Worm (Caenorhabditis elegans) whole organism, mixed stage, embryonic: ENCODE measurements around the gene nep-16.
"Not testable (repeated sequence)": the region's sequence is repeated elsewhere in the genome, so short reads cannot be mapped to it uniquely, and the experiment has no call there.

Experiments used
- M03D4.4 ChIP-seq: sonication (generic microtip); optimal IDR thresholded peaks from 2 replicates; lab custom pipeline; 2017; ENCODE audit warnings: mild to moderate bottlenecking, missing genetic modification characterization, missing compliant biosample characterization
- bed-3 ChIP-seq: fragments of 200-800 bp; sonication (Bioruptor generic); optimal IDR thresholded peaks from 3 replicates; lab custom pipeline; 2018; ENCODE audit warnings: mild to moderate bottlenecking, missing genetic modification characterization, moderate library complexity, missing compliant biosample characterization
- blmp-1 ChIP-seq: fragments of 150-350 bp; optimal IDR thresholded peaks from 2 replicates; lab custom pipeline; 2014; ENCODE audit warnings: missing biosample characterization, missing genetic modification characterization
- ceh-43 ChIP-seq: fragments of 200-800 bp; sonication (Bioruptor generic); optimal IDR thresholded peaks from 2 replicates; lab custom pipeline; 2018; ENCODE audit warnings: mild to moderate bottlenecking, missing genetic modification characterization, moderate library complexity, missing compliant biosample characterization
- ceh-83 ChIP-seq: fragments of 200-800 bp; sonication (Bioruptor generic); optimal IDR thresholded peaks from 2 replicates; lab custom pipeline; 2018; ENCODE audit warnings: mild to moderate bottlenecking, missing genetic modification characterization, missing compliant biosample characterization
- ces-1 ChIP-seq: fragments of 150-350 bp; optimal IDR thresholded peaks from 2 replicates; lab custom pipeline; 2014; ENCODE audit warnings: missing biosample characterization, missing genetic modification reagents, missing genetic modification characterization
- cnd-1 ChIP-seq: fragments of 200-800 bp; sonication (Bioruptor generic); optimal IDR thresholded peaks from 2 replicates; lab custom pipeline; 2018; ENCODE audit warnings: mild to moderate bottlenecking, missing genetic modification characterization, missing compliant biosample characterization
- elt-1 ChIP-seq: sonication (generic microtip); optimal IDR thresholded peaks from 2 replicates; lab custom pipeline; 2017; ENCODE audit warnings: missing genetic modification characterization, mild to moderate bottlenecking, missing compliant biosample characterization, antibody characterized with exemption, moderate library complexity, borderline replicate concordance; ENCODE audit not compliant: insufficient read depth
- elt-3 ChIP-seq: fragments of 150-350 bp; optimal IDR thresholded peaks from 2 replicates; lab custom pipeline; 2014; ENCODE audit warnings: missing biosample characterization, missing genetic modification characterization
- flh-1 ChIP-seq: fragments of 200-800 bp; sonication (Bioruptor generic); optimal IDR thresholded peaks from 2 replicates; lab custom pipeline; 2018; ENCODE audit warnings: mild to moderate bottlenecking, missing genetic modification characterization, moderate library complexity, missing compliant biosample characterization
- hlh-1 ChIP-seq: fragments of 150-350 bp; optimal IDR thresholded peaks from 2 replicates; lab custom pipeline; 2014; ENCODE audit warnings: missing biosample characterization, missing genetic modification reagents, missing genetic modification characterization
- lin-32 ChIP-seq: fragments of 200-800 bp; sonication (Bioruptor generic); optimal IDR thresholded peaks from 2 replicates; lab custom pipeline; 2018; ENCODE audit warnings: mild to moderate bottlenecking, missing genetic modification characterization, missing compliant biosample characterization
- lsy-2 ChIP-seq: fragments of 150-350 bp; optimal IDR thresholded peaks from 2 replicates; lab custom pipeline; 2014; ENCODE audit warnings: missing biosample characterization, missing genetic modification characterization
- mab-5 ChIP-seq: fragments of 150-350 bp; optimal IDR thresholded peaks from 2 replicates; lab custom pipeline; 2014; ENCODE audit warnings: missing biosample characterization, missing genetic modification characterization
- mep-1 ChIP-seq: fragments of 150-350 bp; optimal IDR thresholded peaks from 2 replicates; lab custom pipeline; 2017; ENCODE audit warnings: missing biosample characterization, missing genetic modification reagents, missing genetic modification characterization, inconsistent platforms
- mls-2 ChIP-seq: sonication (generic microtip); optimal IDR thresholded peaks from 2 replicates; lab custom pipeline; 2016; ENCODE audit warnings: mild to moderate bottlenecking, missing genetic modification characterization, moderate library complexity, missing compliant biosample characterization
- nhr-12 ChIP-seq: fragments of 150-350 bp; optimal IDR thresholded peaks from 2 replicates; lab custom pipeline; 2014; ENCODE audit warnings: missing biosample characterization, missing genetic modification characterization
- nhr-2 ChIP-seq: fragments of 150-350 bp; optimal IDR thresholded peaks from 2 replicates; lab custom pipeline; 2014; ENCODE audit warnings: missing biosample characterization, missing genetic modification characterization
- nhr-237 ChIP-seq: fragments of 150-350 bp; optimal IDR thresholded peaks from 2 replicates; lab custom pipeline; 2014; ENCODE audit warnings: missing biosample characterization, missing genetic modification characterization
- nhr-28 ChIP-seq: fragments of 150-350 bp; optimal IDR thresholded peaks from 2 replicates; lab custom pipeline; 2014; ENCODE audit warnings: missing biosample characterization, missing genetic modification characterization
- pha-4 ChIP-seq: fragments of 150-350 bp; optimal IDR thresholded peaks from 2 replicates; lab custom pipeline; 2018; ENCODE audit warnings: missing biosample characterization, missing genetic modification reagents, missing genetic modification characterization
- sem-2 ChIP-seq: fragments of 200-800 bp; sonication (Bioruptor generic); optimal IDR thresholded peaks from 2 replicates; lab custom pipeline; 2018; ENCODE audit warnings: mild to moderate bottlenecking, missing genetic modification characterization, missing compliant biosample characterization
- snpc-4 ChIP-seq: fragments of 150-350 bp; optimal IDR thresholded peaks from 2 replicates; lab custom pipeline; 2014; ENCODE audit warnings: missing biosample characterization, missing genetic modification characterization
- sptf-1 ChIP-seq: sonication (generic microtip); optimal IDR thresholded peaks from 2 replicates; lab custom pipeline; 2017; ENCODE audit warnings: mild to moderate bottlenecking, missing genetic modification characterization, moderate library complexity, missing compliant biosample characterization
- tbx-8 ChIP-seq: fragments of 200-800 bp; sonication (Bioruptor generic); optimal IDR thresholded peaks from 2 replicates; lab custom pipeline; 2018; ENCODE audit warnings: mild to moderate bottlenecking, missing genetic modification characterization, moderate library complexity, missing compliant biosample characterization
- unc-120 ChIP-seq: sonication (generic microtip); optimal IDR thresholded peaks from 2 replicates; lab custom pipeline; 2017; ENCODE audit warnings: missing genetic modification characterization, missing compliant biosample characterization; ENCODE audit not compliant: poor library complexity, severe bottlenecking
- unc-39 ChIP-seq: fragments of 150-350 bp; optimal IDR thresholded peaks from 2 replicates; lab custom pipeline; 2014; ENCODE audit warnings: missing biosample characterization, missing genetic modification characterization
- zip-8 ChIP-seq: fragments of 150-350 bp; optimal IDR thresholded peaks from 2 replicates; lab custom pipeline; 2014; ENCODE audit warnings: missing biosample characterization, missing genetic modification characterization
- ztf-11 ChIP-seq: fragments of 150-350 bp; optimal IDR thresholded peaks from 2 replicates; lab custom pipeline; 2014; ENCODE audit warnings: missing biosample characterization, missing genetic modification characterization

Gene nep-16

DNA sequence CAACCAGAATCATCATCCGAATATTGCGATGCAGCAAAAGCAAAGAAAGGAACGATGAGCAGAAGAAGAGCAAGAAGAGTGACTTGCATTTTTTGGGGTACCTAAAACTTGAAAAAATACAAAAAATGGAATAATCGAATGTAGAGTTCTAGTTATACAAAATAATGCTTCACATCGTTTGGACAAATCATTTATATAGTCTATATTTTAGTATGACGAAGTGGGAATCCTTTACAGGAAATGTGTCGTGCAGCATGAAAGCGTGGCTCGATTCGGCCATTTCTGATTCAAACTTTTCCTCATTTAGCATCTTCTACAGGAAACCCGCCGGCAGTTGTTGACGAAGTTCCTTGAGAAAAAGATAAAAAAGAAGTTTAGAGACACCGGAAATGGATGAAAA lies 1.3 kb upstream of the nep-16 start, which contains the start of gene nlp-20:
nlp-20 (minus strand) TSS at position 101 of the 400 bp plus-strand sequence.
- TF ChIP-seq unc-39 (tag; lab: Kevin White, UChicago), result no peak
- no peak for TF ChIP-seq elt-3 (tag; lab: Kevin White, UChicago)
- TF ChIP-seq nhr-237 (tag; lab: Kevin White, UChicago), result no peak
- TF ChIP-seq pha-4, result no peak
- TF ChIP-seq hlh-1 (tag; lab: Kevin White, UChicago), result no peak
- no peak for TF ChIP-seq tbx-8
- no peak for TF ChIP-seq lsy-2
- no peak for TF ChIP-seq nhr-2 (tag; lab: Kevin White, UChicago)
- TF ChIP-seq cnd-1 (tag; lab: Kevin White, UChicago), result no peak
- TF ChIP-seq zip-8 (tag; lab: Kevin White, UChicago), result no peak
- no peak for TF ChIP-seq mls-2
- TF ChIP-seq M03D4.4, result no peak
- no peak for TF ChIP-seq snpc-4 (tag; lab: Kevin White, UChicago)
- no peak for TF ChIP-seq ces-1 (GFP tag; lab: Kevin White, UChicago)
- no peak for TF ChIP-seq lin-32 (GFP tag; lab: Kevin White, UChicago)
- TF ChIP-seq, all 35 proteins: peak for 0

DNA sequence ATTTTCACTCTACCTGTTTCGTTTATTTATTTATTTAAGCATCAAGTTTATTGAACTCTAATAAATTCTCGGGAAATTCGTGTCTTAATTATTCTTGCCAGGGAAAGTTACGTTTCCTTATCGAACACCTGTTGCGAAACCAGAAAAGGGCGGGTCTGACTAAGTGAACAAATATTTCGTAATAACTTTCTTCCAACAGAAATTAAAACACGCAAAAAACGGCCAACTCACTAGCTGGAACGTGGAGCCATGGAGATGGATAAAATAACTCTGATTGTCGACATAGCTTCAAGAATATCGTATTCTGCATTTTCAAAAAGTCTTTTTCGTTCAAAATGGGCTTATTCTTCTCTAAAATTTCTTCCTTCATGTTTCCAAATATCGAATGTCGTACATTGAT lies 7.1 kb downstream of the nep-16 start, which contains the start of gene warf-1:
warf-1 (plus strand) TSS at position 209 of the 400 bp plus-strand sequence.
- not testable (repeated sequence) for TF ChIP-seq snpc-4 (tag; lab: Kevin White, UChicago); bed-3 (GFP tag; lab: Kevin White, UChicago); ceh-83 (GFP tag; lab: Kevin White, UChicago)

DNA sequence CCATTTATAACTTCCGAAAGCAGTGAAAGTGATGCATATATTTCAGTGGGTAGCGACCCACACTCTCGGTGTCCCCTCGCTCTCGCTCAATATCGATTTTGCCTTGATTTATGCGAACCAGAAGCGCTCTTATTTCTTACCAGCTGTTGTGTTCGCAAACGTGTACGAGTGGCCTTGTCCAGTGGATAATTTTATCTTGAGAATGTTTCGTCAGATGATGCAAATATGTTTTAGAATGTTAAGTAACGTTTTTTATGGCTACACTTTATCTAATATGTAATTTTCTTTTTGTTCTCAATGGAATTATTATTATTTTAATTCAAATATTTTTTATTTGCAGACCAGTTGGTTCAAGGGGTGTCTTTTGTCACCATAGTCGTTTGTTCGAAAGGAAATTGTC lies 8.6 kb downstream of the nep-16 start, which contains the start of gene plp-1:
plp-1 (plus strand) TSS at position 341 of the 400 bp plus-strand sequence.
- TF ChIP-seq lin-32 (GFP tag; lab: Kevin White, UChicago), result peak; percentile 24
- no peak for TF ChIP-seq lsy-2
- TF ChIP-seq, all 35 proteins: peak for 1

DNA sequence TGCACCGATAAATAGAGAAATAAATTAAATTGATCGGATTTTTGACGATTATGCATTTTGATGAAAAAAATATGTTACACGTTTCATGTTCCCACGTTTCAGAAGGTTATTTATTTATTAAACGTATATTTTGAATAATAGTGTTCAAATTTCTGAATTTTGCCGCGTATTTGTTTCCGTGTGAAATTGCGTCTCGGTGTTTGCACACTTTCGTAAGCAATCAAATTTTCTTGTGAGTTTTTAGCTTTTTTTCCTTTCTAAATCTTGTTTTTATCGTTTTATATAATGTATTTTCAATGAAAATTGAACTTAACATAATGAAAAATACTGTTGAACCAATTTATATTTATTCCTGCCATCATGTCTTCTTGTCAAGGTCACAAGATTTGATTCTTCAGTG lies 9.1 kb downstream of the nep-16 start, which contains the start of gene F45E4.6:
F45E4.6 (minus strand) TSS at position 14 of the 400 bp plus-strand sequence.
- TF ChIP-seq nhr-12 (tag; lab: Kevin White, UChicago) (no peak), lin-32 (GFP tag; lab: Kevin White, UChicago) (no peak), blmp-1 (tag; lab: Kevin White, UChicago) (no peak), ces-1 (GFP tag; lab: Kevin White, UChicago) (peak; percentile 89), mab-5 (tag; lab: Kevin White, UChicago) (no peak), flh-1 (GFP tag; lab: Kevin White, UChicago) (no peak), mls-2 (peak; percentile 28), nhr-2 (tag; lab: Kevin White, UChicago) (no peak), cnd-1 (tag; lab: Kevin White, UChicago) (no peak)

DNA sequence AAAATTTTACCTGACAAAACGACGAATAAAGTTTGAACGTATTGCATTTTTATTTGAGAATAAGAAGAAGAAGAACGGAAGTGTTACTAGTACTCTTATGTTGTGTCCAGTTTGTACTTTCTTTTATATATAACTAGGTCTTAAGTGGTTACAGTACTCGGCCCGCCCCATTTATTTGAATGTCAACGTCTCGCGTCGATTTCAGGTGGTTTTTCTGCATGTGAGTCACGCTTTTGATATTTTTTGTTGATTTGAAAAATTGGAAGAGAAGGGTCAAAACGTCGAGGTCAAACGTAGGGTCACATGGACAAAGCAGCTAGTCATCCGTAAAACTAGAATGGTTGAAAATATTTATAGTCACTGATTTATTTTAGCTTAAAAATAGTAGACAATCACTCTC lies 12.7 kb downstream of the nep-16 start, which contains the start of gene F45E4.5:
F45E4.5 (minus strand) TSS at position 101 of the 400 bp plus-strand sequence.
- TF ChIP-seq unc-120 (tag; lab: Kevin White, UChicago) (no peak), ces-1 (GFP tag; lab: Kevin White, UChicago) (no peak), ztf-11 (tag; lab: Kevin White, UChicago) (no peak), snpc-4 (tag; lab: Kevin White, UChicago) (no peak), zip-8 (tag; lab: Kevin White, UChicago) (no peak), sptf-1 (no peak), bed-3 (GFP tag; lab: Kevin White, UChicago) (no peak), mep-1 (tag; lab: Kevin White, UChicago) (no peak), blmp-1 (tag; lab: Kevin White, UChicago) (no peak), ceh-83 (GFP tag; lab: Kevin White, UChicago) (no peak), tbx-8 (no peak), nhr-28 (tag; lab: Kevin White, UChicago) (no peak), elt-3 (tag; lab: Kevin White, UChicago) (no peak), ceh-43 (GFP tag; lab: Kevin White, UChicago) (no peak), unc-39 (tag; lab: Kevin White, UChicago) (no peak)
- TF ChIP-seq, all 35 proteins: peak for 0

DNA sequence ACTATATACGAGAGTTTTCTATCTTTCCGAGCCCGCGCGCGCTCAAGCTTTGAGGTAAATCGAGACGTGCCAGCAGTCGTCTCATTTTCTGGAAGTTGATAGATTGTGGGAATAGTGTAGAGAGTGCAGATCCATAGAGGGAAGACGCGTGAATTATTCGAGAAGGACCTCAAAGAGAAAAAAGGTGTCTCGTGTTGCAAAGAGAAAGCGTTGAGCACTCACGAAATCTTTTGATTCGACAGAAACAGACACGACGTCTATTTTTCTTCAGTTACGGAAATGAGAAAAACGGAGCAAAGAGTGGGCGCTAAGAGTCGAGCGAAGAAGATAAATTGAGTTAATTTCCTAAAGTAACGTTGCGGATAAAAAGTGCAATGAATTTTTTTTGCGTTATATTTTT lies 17.8 kb downstream of the nep-16 start:
- TF ChIP-seq elt-1 (no peak), nhr-28 (tag; lab: Kevin White, UChicago) (no peak), nhr-2 (tag; lab: Kevin White, UChicago) (no peak), elt-3 (tag; lab: Kevin White, UChicago) (no peak), ces-1 (GFP tag; lab: Kevin White, UChicago) (peak; percentile 8), ceh-43 (GFP tag; lab: Kevin White, UChicago) (no peak), sem-2 (GFP tag; lab: Kevin White, UChicago) (no peak)
